Worm (Caenorhabditis elegans) whole organism, L4/young adult: ENCODE data around the gene skr-18.

Experiments
- W03F9.2 ChIP-seq: fragments of 150-350 bp; optimal IDR thresholded peaks from 2 replicates; lab custom pipeline; 2014; ENCODE audit warnings: missing biosample characterization, missing genetic modification characterization
- dao-5 ChIP-seq: sonication (generic microtip); optimal IDR thresholded peaks from 2 replicates; lab custom pipeline; 2016; ENCODE audit warnings: missing genotype, missing genetic modification characterization, moderate library complexity, missing compliant biosample characterization
- him-1 ChIP-seq: sonication (generic microtip); optimal IDR thresholded peaks from 2 replicates; lab custom pipeline; 2016; ENCODE audit warnings: missing genotype, missing genetic modification reagents, missing genetic modification characterization, missing compliant biosample characterization

DNA sequence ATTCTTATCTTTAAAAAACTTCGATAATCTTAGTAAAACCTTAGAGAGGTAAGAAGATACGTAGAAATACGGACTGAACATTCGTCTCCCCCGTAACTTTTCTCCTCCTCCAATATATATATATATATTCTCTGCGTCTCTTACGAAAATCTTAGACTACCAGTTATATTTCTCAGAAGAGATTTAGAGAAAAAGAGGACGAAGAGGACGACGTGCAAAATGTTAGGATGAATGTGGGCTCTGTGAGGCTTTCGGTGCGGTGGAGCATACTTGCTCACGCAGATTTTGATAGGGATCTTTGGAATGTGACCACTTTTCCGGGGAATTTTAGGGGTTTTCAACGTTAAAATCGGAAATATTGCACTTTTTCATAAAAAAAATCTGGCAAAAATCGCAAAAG lies 33.2 kb upstream of the skr-18 start:
- TF ChIP-seq W03F9.2 (no peak), him-1 (no peak), dao-5 (tag; lab: Kevin White, UChicago) (no peak)
